Worm (Caenorhabditis elegans) whole organism, L1 larva: ENCODE results near the gene nhr-17.
A peak's percentile ranks its signal among the peaks of the same experiment; 100 is the strongest.

Source experiments
- C16A3.4 ChIP-seq: fragments of 150-350 bp; optimal IDR thresholded peaks from 2 replicates; lab custom pipeline; 2014; ENCODE audit warnings: missing biosample characterization, missing genetic modification characterization
- C34B4.2 ChIP-seq: sonication (generic microtip); optimal IDR thresholded peaks from 2 replicates; lab custom pipeline; 2017; ENCODE audit warnings: mild to moderate bottlenecking, missing genetic modification characterization, missing compliant biosample characterization
- Y116A8C.19 ChIP-seq: sonication (generic microtip); optimal IDR thresholded peaks from 2 replicates; lab custom pipeline; 2016; ENCODE audit warnings: missing compliant biosample characterization, missing genetic modification characterization, borderline replicate concordance
- alr-1 ChIP-seq: fragments of 200-800 bp; sonication (Bioruptor generic); optimal IDR thresholded peaks from 2 replicates; lab custom pipeline; 2018; ENCODE audit warnings: borderline replicate concordance, mild to moderate bottlenecking, missing genetic modification characterization, missing compliant biosample characterization
- ama-1 ChIP-seq: fragments of 150-350 bp; optimal IDR thresholded peaks from 2 replicates; lab custom pipeline; 2014
- blmp-1 ChIP-seq: fragments of 150-350 bp; optimal IDR thresholded peaks from 2 replicates; lab custom pipeline; 2014; ENCODE audit warnings: missing biosample characterization, missing genetic modification characterization
- ceh-8 ChIP-seq: fragments of 200-800 bp; sonication (Bioruptor generic); optimal IDR thresholded peaks from 2 replicates; lab custom pipeline; 2018; ENCODE audit warnings: mild to moderate bottlenecking, missing genetic modification characterization, moderate library complexity, missing compliant biosample characterization
- ceh-82 ChIP-seq, 3 experiments: fragments of 150-350 bp in 1 of 3; sonication (generic microtip) in 2 of 3; optimal IDR thresholded peaks; 2 replicates each; lab custom pipeline; 2014 to 2017; ENCODE audit warnings: missing biosample characterization in 3 of 3, missing genetic modification characterization in 3 of 3
- ceh-88 ChIP-seq: fragments of 200-800 bp; sonication (Bioruptor generic); IDR thresholded peaks from 2 replicates; pipeline ENCODE4 v1.3.6; 2022; ENCODE audit warnings: missing genetic modification characterization, missing compliant biosample characterization
- ceh-90 ChIP-seq: sonication (generic microtip); optimal IDR thresholded peaks from 2 replicates; lab custom pipeline; 2016; ENCODE audit warnings: missing genetic modification characterization, missing compliant biosample characterization
- dpl-1 ChIP-seq, 3 experiments: fragments of 150-350 bp in 2 of 3; sonication (generic microtip) in 1 of 3; optimal IDR thresholded peaks; 2 replicates each; lab custom pipeline; 2014 to 2017; ENCODE audit warnings: missing biosample characterization in 3 of 3, missing genetic modification characterization in 3 of 3, missing genetic modification reagents in 3 of 3
- dsc-1 ChIP-seq: sonication (generic microtip); optimal IDR thresholded peaks from 2 replicates; lab custom pipeline; 2016; ENCODE audit warnings: mild to moderate bottlenecking, missing genetic modification characterization, missing compliant biosample characterization
- egl-13 ChIP-seq: sonication (generic microtip); optimal IDR thresholded peaks from 2 replicates; lab custom pipeline; 2016; ENCODE audit warnings: missing genotype, missing genetic modification reagents, missing genetic modification characterization, missing compliant biosample characterization
- elt-3 ChIP-seq, 6 experiments: fragments of 150-350 bp in 1 of 6; sonication (generic microtip); optimal IDR thresholded peaks; 2 replicates each; lab custom pipeline; 2017 to 2018; ENCODE audit warnings: missing biosample characterization in 6 of 6, missing genetic modification characterization in 6 of 6, inconsistent platforms in 1 of 6
- fkh-8 ChIP-seq: sonication (generic microtip); optimal IDR thresholded peaks from 2 replicates; lab custom pipeline; 2016; ENCODE audit warnings: mild to moderate bottlenecking, missing genetic modification characterization, missing compliant biosample characterization
- grh-1 ChIP-seq: fragments of 200-800 bp; sonication (Bioruptor generic); IDR thresholded peaks from 2 replicates; pipeline ENCODE4 v1.3.6; 2022; ENCODE audit warnings: missing genetic modification reagents, missing genetic modification characterization, missing compliant biosample characterization
- hlh-4 ChIP-seq: sonication (generic microtip); optimal IDR thresholded peaks from 2 replicates; lab custom pipeline; 2016; ENCODE audit warnings: mild to moderate bottlenecking, missing genetic modification characterization, missing compliant biosample characterization
- lin-13 ChIP-seq: fragments of 150-350 bp; optimal IDR thresholded peaks from 2 replicates; lab custom pipeline; 2014; ENCODE audit warnings: missing biosample characterization, missing genetic modification reagents, missing genetic modification characterization
- lin-14 ChIP-seq: fragments of 200-800 bp; sonication (Bioruptor generic); optimal IDR thresholded peaks from 2 replicates; lab custom pipeline; 2018; ENCODE audit warnings: mild to moderate bottlenecking, missing genetic modification characterization, moderate library complexity, missing compliant biosample characterization
- lin-35 ChIP-seq, 2 experiments: fragments of 150-350 bp; optimal IDR thresholded peaks; 2 replicates each; lab custom pipeline; 2014; ENCODE audit warnings: missing biosample characterization in 2 of 2, missing genetic modification characterization in 2 of 2, missing genetic modification reagents in 2 of 2
- lsy-2 ChIP-seq, 2 experiments: fragments of 150-350 bp; optimal IDR thresholded peaks; 2 replicates each; lab custom pipeline; 2014; ENCODE audit warnings: missing biosample characterization in 2 of 2, missing genetic modification characterization in 2 of 2
- mdl-1 ChIP-seq, 2 experiments: fragments of 150-350 bp; optimal IDR thresholded peaks; 2 replicates each; lab custom pipeline; 2014 to 2017; ENCODE audit warnings: missing biosample characterization in 2 of 2, missing genetic modification characterization in 2 of 2, inconsistent platforms in 1 of 2
- mep-1 ChIP-seq: fragments of 150-350 bp; optimal IDR thresholded peaks from 2 replicates; lab custom pipeline; 2014; ENCODE audit warnings: missing biosample characterization, missing genetic modification characterization
- nhr-11 ChIP-seq: fragments of 150-350 bp; optimal IDR thresholded peaks from 2 replicates; lab custom pipeline; 2014; ENCODE audit warnings: missing biosample characterization, missing genetic modification characterization
- nhr-19 ChIP-seq: fragments of 200-800 bp; sonication (Bioruptor generic); conservative IDR thresholded peaks from 2 replicates; pipeline ENCODE4 v1.3.6; 2022; ENCODE audit warnings: missing genetic modification characterization, missing compliant biosample characterization
- nhr-20 ChIP-seq: sonication (generic microtip); optimal IDR thresholded peaks from 2 replicates; lab custom pipeline; 2016; ENCODE audit warnings: mild to moderate bottlenecking, missing genetic modification characterization, missing compliant biosample characterization
- nhr-237 ChIP-seq: fragments of 150-350 bp; optimal IDR thresholded peaks from 2 replicates; lab custom pipeline; 2014; ENCODE audit warnings: missing biosample characterization, missing genetic modification characterization
- nhr-47 ChIP-seq: sonication (generic microtip); optimal IDR thresholded peaks from 2 replicates; lab custom pipeline; 2016; ENCODE audit warnings: mild to moderate bottlenecking, missing genetic modification characterization, moderate library complexity, missing compliant biosample characterization
- nhr-71 ChIP-seq: sonication (generic microtip); optimal IDR thresholded peaks from 2 replicates; lab custom pipeline; 2016; ENCODE audit warnings: mild to moderate bottlenecking, missing genetic modification characterization, moderate library complexity, missing compliant biosample characterization
- nhr-84 ChIP-seq: sonication (generic microtip); optimal IDR thresholded peaks from 2 replicates; lab custom pipeline; 2017; ENCODE audit warnings: missing biosample characterization, missing genetic modification characterization
- nhr-85 ChIP-seq: sonication (generic microtip); peaks from one replicate; lab custom pipeline; 2016; ENCODE audit warnings: missing genetic modification characterization, inconsistent platforms, missing compliant biosample characterization
- nhr-90 ChIP-seq: sonication (generic microtip); optimal IDR thresholded peaks from 2 replicates; lab custom pipeline; 2016; ENCODE audit warnings: mild to moderate bottlenecking, missing genetic modification characterization, missing compliant biosample characterization; ENCODE audit not compliant: poor library complexity
- pax-3 ChIP-seq: fragments of 200-800 bp; sonication (Bioruptor generic); optimal IDR thresholded peaks from 2 replicates; lab custom pipeline; 2018; ENCODE audit warnings: mild to moderate bottlenecking, missing genetic modification characterization, moderate library complexity, missing compliant biosample characterization
- skn-1 ChIP-seq: fragments of 150-350 bp; optimal IDR thresholded peaks from 2 replicates; lab custom pipeline; 2014; ENCODE audit warnings: missing biosample characterization, missing genetic modification characterization
- snpc-4 ChIP-seq: fragments of 150-350 bp; optimal IDR thresholded peaks from 2 replicates; lab custom pipeline; 2014; ENCODE audit warnings: missing biosample characterization, missing genetic modification characterization
- snu-23 ChIP-seq: sonication (generic microtip); optimal IDR thresholded peaks from 2 replicates; lab custom pipeline; 2016; ENCODE audit warnings: missing genetic modification characterization, missing compliant biosample characterization
- swsn-7 ChIP-seq: sonication (generic microtip); optimal IDR thresholded peaks from 2 replicates; lab custom pipeline; 2016; ENCODE audit warnings: missing genetic modification characterization, missing compliant biosample characterization
- unc-130 ChIP-seq: fragments of 150-350 bp; optimal IDR thresholded peaks from 2 replicates; lab custom pipeline; 2017; ENCODE audit warnings: missing biosample characterization, missing genetic modification characterization, inconsistent platforms
- unc-62 ChIP-seq: fragments of 150-350 bp; optimal IDR thresholded peaks from 2 replicates; lab custom pipeline; 2014; ENCODE audit warnings: missing biosample characterization, missing genetic modification reagents, missing genetic modification characterization
- unc-86 ChIP-seq: sonication (generic microtip); optimal IDR thresholded peaks from 2 replicates; lab custom pipeline; 2016; ENCODE audit warnings: missing genetic modification characterization, missing compliant biosample characterization
- zip-4 ChIP-seq: fragments of 200-800 bp; sonication (Bioruptor generic); optimal IDR thresholded peaks from 2 replicates; lab custom pipeline; 2018; ENCODE audit warnings: mild to moderate bottlenecking, missing genetic modification characterization, moderate library complexity, missing compliant biosample characterization
- ztf-4 ChIP-seq: fragments of 150-350 bp; optimal IDR thresholded peaks from 2 replicates; lab custom pipeline; 2014; ENCODE audit warnings: missing biosample characterization, missing genetic modification characterization

Gene nhr-17

DNA sequence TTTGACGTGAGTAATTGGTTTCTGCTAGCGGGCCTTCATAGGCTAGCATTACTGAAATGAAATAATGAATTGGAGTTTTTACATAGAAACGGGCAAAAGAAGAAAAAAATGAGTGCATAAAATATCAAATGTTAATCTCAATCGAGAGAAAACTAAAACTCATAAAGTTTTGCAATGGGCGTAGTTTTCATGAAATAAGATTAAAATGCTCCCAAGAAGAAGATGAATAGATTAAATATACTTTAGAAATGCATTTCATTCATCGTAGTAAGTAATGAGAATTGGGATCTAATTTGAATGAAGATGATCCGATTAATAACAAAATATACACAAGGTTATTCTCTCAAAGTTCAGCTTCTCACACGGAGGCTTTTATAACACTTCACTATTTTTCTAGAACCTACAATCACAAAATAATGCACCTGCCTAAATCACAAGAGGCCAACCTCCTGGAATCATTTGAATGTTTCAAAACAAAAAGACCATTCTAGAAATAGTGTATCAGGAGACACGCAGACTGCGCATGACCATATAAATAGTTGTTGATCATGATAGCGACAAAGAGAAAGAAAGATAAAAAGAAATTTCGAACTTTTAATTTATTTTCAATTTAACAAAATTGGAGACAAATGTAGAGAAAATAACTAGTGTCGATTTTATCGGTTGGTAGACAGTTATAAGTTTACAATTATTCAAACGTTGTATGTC is at the start of gene nhr-17:
nhr-17 (minus strand) TSS at position 51 of the 708 bp plus-strand sequence.
- TF ChIP-seq lin-13 (peak; percentile 31), nhr-84 (tag; lab: Kevin White, UChicago) (no peak), ztf-4 (tag; lab: Kevin White, UChicago) (peak; percentile 12), nhr-237 (tag; lab: Kevin White, UChicago) (peak; percentile 27), C16A3.4 (tag; lab: Kevin White, UChicago) (no peak), unc-62 (GFP tag; lab: Kevin White, UChicago) (no peak), fkh-8 (peak; percentile 69), nhr-90 (tag; lab: Kevin White, UChicago) (peak; percentile 41), alr-1 (tag; lab: Kevin White, UChicago) (no peak), elt-3 (tag; optimal IDR thresholded peaks at IDR 0.05; lab: Kevin White, UChicago) (peak in 2 of 6 experiments; percentile 57 to 80), dsc-1 (tag; lab: Kevin White, UChicago) (peak; percentile 82), mep-1 (tag; lab: Kevin White, UChicago) (peak; percentile 77), blmp-1 (tag; lab: Kevin White, UChicago) (peak; percentile 41), nhr-19 (peak; percentile 44), unc-86 (tag; lab: Kevin White, UChicago) (no peak), lsy-2 (tag; optimal IDR thresholded peaks at IDR 0.05; lab: Kevin White, UChicago) (peak in 1 of 2 experiments; percentile 9), ama-1 (no peak), nhr-71 (tag; lab: Kevin White, UChicago) (peak; percentile 79), ceh-82 (tag; optimal IDR thresholded peaks at IDR 0.05; lab: Kevin White, UChicago) (peak in 1 of 3 experiments; percentile 2), skn-1 (tag; lab: Kevin White, UChicago) (peak; percentile 58), lin-14 (GFP tag; lab: Kevin White, UChicago) (peak; percentile 67), Y116A8C.19 (tag; lab: Kevin White, UChicago) (no peak), egl-13 (tag; lab: Kevin White, UChicago) (peak; percentile 19), ceh-88 (GFP tag; lab: Robert Waterston, UW) (no peak), ceh-8 (no peak), lin-35 (GFP tag; optimal IDR thresholded peaks at IDR 0.05; lab: Kevin White, UChicago) (peak; percentile 8 to 68), snu-23 (GFP tag; lab: Kevin White, UChicago) (peak; percentile 79), nhr-11 (no peak), grh-1 (GFP tag; lab: Robert Waterston, UW) (no peak), pax-3 (tag; lab: Kevin White, UChicago) (peak; percentile 6), dpl-1 (GFP tag; optimal IDR thresholded peaks at IDR 0.05; lab: Kevin White, UChicago) (peak in 2 of 3 experiments; percentile 22 to 36), snpc-4 (tag; lab: Kevin White, UChicago) (no peak), zip-4 (GFP tag; lab: Kevin White, UChicago) (no peak), ceh-90 (no peak), nhr-20 (peak; percentile 82), swsn-7 (tag; lab: Kevin White, UChicago) (peak; percentile 20), unc-130 (tag; lab: Kevin White, UChicago) (no peak), nhr-47 (peak; percentile 29), mdl-1 (tag; optimal IDR thresholded peaks at IDR 0.05; lab: Kevin White, UChicago) (peak in 1 of 2 experiments; percentile 10), nhr-85 (peak; percentile 76), C34B4.2 (tag; lab: Kevin White, UChicago) (no peak), hlh-4 (tag; lab: Kevin White, UChicago) (peak; percentile 78)
